Worm (Caenorhabditis elegans) whole organism, early embryonic: Measurements from ENCODE around the gene srt-48.

ENCODE experiments used
- ama-1 ChIP-seq: fragments of 150-350 bp; optimal IDR thresholded peaks from 2 replicates; lab custom pipeline; 2014
- ets-7 ChIP-seq: sonication (generic microtip); optimal IDR thresholded peaks from 2 replicates; lab custom pipeline; 2016; ENCODE audit warnings: missing genotype, missing genetic modification characterization, missing compliant biosample characterization
- tra-4 ChIP-seq: sonication (generic microtip); optimal IDR thresholded peaks from 2 replicates; lab custom pipeline; 2017; ENCODE audit warnings: missing genetic modification characterization, missing compliant biosample characterization

DNA sequence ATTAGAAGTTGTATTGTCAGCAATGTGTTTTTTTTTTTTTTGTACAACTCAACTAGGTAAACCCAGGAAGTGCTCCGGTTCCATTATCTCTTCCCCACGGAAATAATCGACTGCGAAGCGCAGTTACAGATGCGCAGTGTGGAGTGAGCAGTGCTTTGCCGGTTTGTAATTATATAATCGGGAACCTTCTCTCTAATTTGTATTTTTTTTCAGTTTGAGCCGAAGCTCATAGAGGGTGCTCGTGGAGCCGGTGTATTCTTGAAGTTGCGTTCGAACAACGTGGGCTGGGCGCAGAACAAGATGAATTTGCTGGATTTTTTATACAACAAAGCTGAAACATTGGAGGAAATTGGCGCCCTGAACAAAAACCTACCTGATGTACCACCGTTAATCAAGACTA lies 10.7 kb downstream of the srt-48 start, which contains the start of gene Y41E3.13:
- no peak for TF ChIP-seq tra-4 (tag; lab: Kevin White, UChicago)
- no peak for TF ChIP-seq ets-7 (tag; lab: Kevin White, UChicago)
- no peak for TF ChIP-seq ama-1 (lab: Kevin White, UChicago)
